Worm (Caenorhabditis elegans): ENCODE measurements around the gene snb-2.

The snb-2 gene

ce11 chrV:12345808-12346207 is at the start of gene snb-2:
snb-2 (minus strand) TSS chrV:12345908.
- TF ChIP-seq hlh-11 (tag; optimal IDR thresholded peaks at IDR 0.05) (no peak), lin-38 (GFP tag; IDR thresholded peaks at IDR 0.05) (no peak), nhr-41 (GFP tag; IDR thresholded peaks at IDR 0.05) (no peak), set-16 (GFP tag; IDR thresholded peaks at IDR 0.05) (no peak), mdt-29 (GFP tag; IDR thresholded peaks at IDR 0.05) (no peak), fkh-10 (GFP tag; optimal IDR thresholded peaks at IDR 0.05) (no peak), cey-2 (tag; optimal IDR thresholded peaks at IDR 0.05; ENCODE audit: borderline replicate concordance, insufficient read depth) (no peak), nhr-76 (tag; optimal IDR thresholded peaks at IDR 0.05) (no peak), tra-1 (GFP tag; IDR thresholded peaks at IDR 0.05) (no peak), nhr-102 (tag; optimal IDR thresholded peaks at IDR 0.05) (no peak)

ce11 chrV:12386154-12386553 is 40.4 kb upstream of the snb-2 start, which contains the start of gene K01D12.15:
K01D12.15 (plus strand) TSS chrV:12386454.
- TF ChIP-seq F44E2.7 (GFP tag; IDR thresholded peaks at IDR 0.05), result no peak
- TF ChIP-seq hif-1 (tag; optimal IDR thresholded peaks at IDR 0.05), result no peak
- TF ChIP-seq lsy-2 (tag; optimal IDR thresholded peaks at IDR 0.05), result no peak
- no peak for TF ChIP-seq fkh-10 (GFP tag; optimal IDR thresholded peaks at IDR 0.05)
- TF ChIP-seq arid-1 (GFP tag; conservative IDR thresholded peaks at IDR 0.05), result no peak
- TF ChIP-seq spr-1 (tag; optimal IDR thresholded peaks at IDR 0.05), result no peak
- no peak for TF ChIP-seq nhr-111 (GFP tag; optimal IDR thresholded peaks at IDR 0.05)
- TF ChIP-seq T20F7.1 (GFP tag; optimal IDR thresholded peaks at IDR 0.05), result no peak
- no peak for TF ChIP-seq aly-2 (tag; optimal IDR thresholded peaks at IDR 0.05)
- TF ChIP-seq egl-43 (GFP tag; IDR thresholded peaks at IDR 0.05), result no peak
- TF ChIP-seq lin-39 (tag; optimal IDR thresholded peaks at IDR 0.05), result no peak

DNA sequence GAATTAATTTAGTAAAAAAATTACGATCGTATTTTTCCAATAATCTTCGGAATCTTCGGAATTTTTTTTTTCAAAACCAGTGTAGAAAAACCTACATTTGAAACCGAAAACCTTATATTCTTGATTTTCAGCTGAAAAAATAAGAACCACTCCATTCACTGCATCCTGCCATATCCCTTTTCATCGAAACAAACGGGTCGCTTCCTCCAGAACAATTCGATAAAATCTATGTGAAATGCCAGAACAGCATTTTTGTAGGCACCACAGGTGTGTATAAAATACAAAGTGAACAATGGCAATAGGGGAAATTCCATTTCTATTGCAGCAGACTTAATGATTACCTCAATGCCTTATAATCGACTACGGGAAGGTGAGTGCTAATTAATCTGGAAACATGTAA is 31.5 kb upstream of the snb-2 start, which contains the start of gene K01D12.1:
K01D12.1 (plus strand) TSS at position 301 of the 400 bp plus-strand sequence.
- TF ChIP-seq nhr-111 (GFP tag; optimal IDR thresholded peaks at IDR 0.05), result no peak
- TF ChIP-seq T26A8.4 (GFP tag; IDR thresholded peaks at IDR 0.05), result no peak
- peak in 1 of 2 experiments; percentile 71 for TF ChIP-seq unc-62 (GFP tag; optimal IDR thresholded peaks at IDR 0.05 in 1 of 2)
- no peak for TF ChIP-seq unc-62 (tag; optimal IDR thresholded peaks at IDR 0.05)
- peak; percentile 70 for TF ChIP-seq aha-1 (tag)

ce11 chrV:12374252-12374651 is 28.5 kb upstream of the snb-2 start, which contains the start of gene F23H12.10:
F23H12.10 (minus strand) TSS chrV:12374263.
- TF ChIP-seq Y48G9A.11 (GFP tag; IDR thresholded peaks at IDR 0.05), result peak; percentile 51; the same call in 1 of the 2 replicates

- TF ChIP-seq rbr-2 (tag; optimal IDR thresholded peaks at IDR 0.05), result no peak
- peak in 1 of 2 experiments; percentile 1 for TF ChIP-seq unc-62 (GFP tag; optimal IDR thresholded peaks at IDR 0.05 in 1 of 2)
- TF ChIP-seq unc-62 (tag; optimal IDR thresholded peaks at IDR 0.05), result no peak
- no peak for TF ChIP-seq ama-1 (optimal IDR thresholded peaks at IDR 0.05)
Observed at ce11 chrV:12371386-12371785, 25.7 kb upstream of the snb-2 start, which contains the start of gene F23H12.7. F23H12.7 (plus strand) TSS chrV:12371686.

ce11 chrV:12369437-12369836 is 23.7 kb upstream of the snb-2 start, which contains the start of gene gcy-13:
gcy-13 (minus strand) TSS chrV:12369537.
- TF ChIP-seq Y48G9A.11 (GFP tag; IDR thresholded peaks at IDR 0.05), result no peak
- no peak for TF ChIP-seq cey-2 (tag; optimal IDR thresholded peaks at IDR 0.05; ENCODE audit: borderline replicate concordance, insufficient read depth)
- TF ChIP-seq lim-7 (GFP tag; IDR thresholded peaks at IDR 0.05), result no peak
- TF ChIP-seq zfp-2 (tag; optimal IDR thresholded peaks at IDR 0.05), result no peak
- TF ChIP-seq ctbp-1 (GFP tag; IDR thresholded peaks at IDR 0.05), result no peak
- no peak for TF ChIP-seq nhr-11 (tag; optimal IDR thresholded peaks at IDR 0.05)
- no peak for TF ChIP-seq zag-1 (tag; optimal IDR thresholded peaks at IDR 0.05)
- TF ChIP-seq mep-1 (tag; optimal IDR thresholded peaks at IDR 0.05), result no peak
- TF ChIP-seq dpl-1 (GFP tag; optimal IDR thresholded peaks at IDR 0.05), result no peak
- no peak for TF ChIP-seq zip-2 (tag; optimal IDR thresholded peaks at IDR 0.05)
